Fruit fly (Drosophila melanogaster) whole organism, adult: Measurements from ENCODE around the gene CG42869.

Experiments
- CG1620 ChIP-seq: fragments of 200-800 bp; sonication (Bioruptor generic); optimal IDR thresholded peaks from 2 replicates; lab custom pipeline; 2016; ENCODE audit warnings: missing biosample characterization, missing genetic modification characterization
- cic ChIP-seq: fragments of 200-800 bp; sonication (Bioruptor generic); optimal IDR thresholded peaks from 2 replicates; lab custom pipeline; 2017; ENCODE audit warnings: missing biosample characterization, mild to moderate bottlenecking, missing genetic modification characterization, moderate library complexity
- kay ChIP-seq: fragments of 200-800 bp; sonication (Bioruptor generic); peaks from one replicate; lab custom pipeline; 2016; ENCODE audit warnings: missing biosample characterization, missing genetic modification characterization, borderline replicate concordance

DNA sequence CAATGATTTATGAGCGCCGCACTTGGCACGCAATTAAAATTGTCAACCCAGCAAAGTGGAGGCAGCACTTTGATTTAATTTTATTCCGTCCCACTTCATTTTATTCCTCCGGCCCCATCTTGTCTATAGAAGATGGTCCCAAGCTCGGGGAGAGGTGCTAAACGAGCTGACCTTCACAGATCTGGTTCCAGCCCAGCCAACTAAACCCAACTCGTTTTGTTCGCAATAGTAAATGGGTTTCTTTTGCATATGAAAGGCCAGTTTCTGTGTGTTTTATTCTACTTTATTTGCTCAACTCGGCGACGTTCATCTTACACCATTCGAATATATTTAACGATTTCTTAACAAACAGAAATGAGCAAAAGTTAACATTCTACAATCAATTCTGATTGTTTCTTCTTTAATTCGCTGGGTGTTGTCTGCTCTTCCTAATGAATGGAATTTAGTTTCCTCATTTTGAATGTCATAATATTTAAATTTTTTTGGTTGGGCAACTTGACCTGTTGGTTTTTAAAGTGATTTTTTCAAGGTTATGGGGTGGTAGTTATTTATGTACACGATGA lies 43.5 kb downstream of the CG42869 start:
- TF ChIP-seq cic (GFP tag; lab: Kevin White, UChicago) (no peak), kay (no peak), CG1620 (GFP tag; lab: Kevin White, UChicago) (no peak)
